In genomic region chr2L:18571724-18572427, dm6 we compare ENCODE assay signal across 3 fruit fly cellular contexts.
TF ChIP-seq lines count a peak whose summit lies in the region.

No protein-coding gene starts in this region.

TF ChIP-seq in whole organism, embryonic, 481 proteins besides CTCF, POLR2A, EP300 and RAD21 (continued from another document and continues in another):
- TF ChIP-seq CG1602 (GFP tag; optimal IDR thresholded peaks at IDR 0.05; lab: Kevin White, UChicago): no peak
- no peak for TF ChIP-seq CG11504 (tag; optimal IDR thresholded peaks at IDR 0.05; lab: Kevin White, UChicago)
- peak; percentile 81; the same call in 1 of the 2 replicates for TF ChIP-seq CG42726 (GFP tag; IDR thresholded peaks at IDR 0.05; lab: Robert Waterston, UW; ENCODE audit: partially characterized antibody)
- peak; percentile 30 for TF ChIP-seq ftz-f1 (GFP tag; optimal IDR thresholded peaks at IDR 0.05; lab: Kevin White, UChicago)
- peak; percentile 7 for TF ChIP-seq CG10431 (GFP tag; optimal IDR thresholded peaks at IDR 0.05; lab: Kevin White, UChicago)
- TF ChIP-seq MTF-1 (GFP tag; optimal IDR thresholded peaks at IDR 0.05; lab: Kevin White, UChicago; ENCODE audit: borderline replicate concordance): peak; percentile 36
- TF ChIP-seq row (GFP tag; IDR thresholded peaks at IDR 0.05; lab: Robert Waterston, UW): peak; percentile 59; the same call in 1 of the 3 replicates
- TF ChIP-seq CG11695 (GFP tag; IDR thresholded peaks at IDR 0.05; lab: Robert Waterston, UW): peak; percentile 44; the same call in 1 of the 3 replicates
- TF ChIP-seq sens (GFP tag; lab: Kevin White, UChicago): peak; percentile 49
- TF ChIP-seq CG4820 (GFP tag; optimal IDR thresholded peaks at IDR 0.05; lab: Kevin White, UChicago): no peak
- no peak for TF ChIP-seq E2f1 (GFP tag; IDR thresholded peaks at IDR 0.05; lab: Robert Waterston, UW)
- peak; percentile 17 for TF ChIP-seq CG3163 (GFP tag; optimal IDR thresholded peaks at IDR 0.05; lab: Kevin White, UChicago)
- TF ChIP-seq MBD-R2 (GFP tag; IDR thresholded peaks at IDR 0.05; lab: Robert Waterston, UW): peak; percentile 29; the same call in 1 of the 2 replicates
- 0 out of 2 replicates have a peak, but pooled peaks have one; percentile 29 for TF ChIP-seq CG6689 (GFP tag; IDR thresholded peaks at IDR 0.05; lab: Robert Waterston, UW)
- peak; percentile 81 for TF ChIP-seq Ets65A (GFP tag; lab: Kevin White, UChicago)
- TF ChIP-seq Dbx (GFP tag; IDR thresholded peaks at IDR 0.05; lab: Robert Waterston, UW): 0 out of 3 replicates have a peak, but pooled peaks have one; percentile 43
- TF ChIP-seq CG2678 (tag; optimal IDR thresholded peaks at IDR 0.05; lab: Kevin White, UChicago): peak; percentile 6
- TF ChIP-seq CG31441 (GFP tag; IDR thresholded peaks at IDR 0.05; lab: Robert Waterston, UW): 0 out of 2 replicates have a peak, but pooled peaks have one; percentile 9
- TF ChIP-seq ranshi (GFP tag; IDR thresholded peaks at IDR 0.05; lab: Robert Waterston, UW): no peak
- TF ChIP-seq Trl (optimal IDR thresholded peaks at IDR 0.05; lab: Kevin White, UChicago): peak; percentile 24 to 30
- peak; percentile 5 for TF ChIP-seq Trl (GFP tag; optimal IDR thresholded peaks at IDR 0.05; lab: Kevin White, UChicago)
- 0 out of 3 replicates have a peak, but pooled peaks have one; percentile 38 for TF ChIP-seq zfh1 (GFP tag; IDR thresholded peaks at IDR 0.05; lab: Robert Waterston, UW)
- no peak for TF ChIP-seq ems (GFP tag; optimal IDR thresholded peaks at IDR 0.05; lab: Kevin White, UChicago)
- TF ChIP-seq CG17829 (tag; optimal IDR thresholded peaks at IDR 0.05; lab: Kevin White, UChicago): peak; percentile 9
- TF ChIP-seq CG8290 (GFP tag; optimal IDR thresholded peaks at IDR 0.05; lab: Kevin White, UChicago): no peak
- TF ChIP-seq CG8290 (tag; optimal IDR thresholded peaks at IDR 0.05; lab: Kevin White, UChicago): peak in 1 of 2 experiments; percentile 57
- TF ChIP-seq CG10274 (GFP tag; optimal IDR thresholded peaks at IDR 0.05; lab: Kevin White, UChicago): no peak
- peak; percentile 43 for TF ChIP-seq CG34376 (GFP tag; optimal IDR thresholded peaks at IDR 0.05; lab: Kevin White, UChicago)
- TF ChIP-seq gce (GFP tag; IDR thresholded peaks at IDR 0.05; lab: Robert Waterston, UW): no peak
- TF ChIP-seq gcm2 (GFP tag; optimal IDR thresholded peaks at IDR 0.05; lab: Kevin White, UChicago): no peak
- peak; percentile 40; the same call in 1 of the 2 replicates for TF ChIP-seq slbo (GFP tag; IDR thresholded peaks at IDR 0.05; lab: Robert Waterston, UW)
- TF ChIP-seq crol (GFP tag; IDR thresholded peaks at IDR 0.05; lab: Robert Waterston, UW): peak; percentile 40; the same call in 1 of the 2 replicates
- TF ChIP-seq CG17612 (GFP tag; IDR thresholded peaks at IDR 0.05; lab: Robert Waterston, UW): no peak
- TF ChIP-seq z (GFP tag; IDR thresholded peaks at IDR 0.05; lab: Robert Waterston, UW): peak; percentile 80
- TF ChIP-seq chif (GFP tag; optimal IDR thresholded peaks at IDR 0.05; lab: Kevin White, UChicago): no peak
- TF ChIP-seq Myb (GFP tag; optimal IDR thresholded peaks at IDR 0.05; lab: Kevin White, UChicago): no peak
- TF ChIP-seq grn (GFP tag; optimal IDR thresholded peaks at IDR 0.05; lab: Kevin White, UChicago): peak; percentile 8
- TF ChIP-seq Deaf1 (tag; optimal IDR thresholded peaks at IDR 0.05; lab: Kevin White, UChicago): peak; percentile 83
- TF ChIP-seq Gug (GFP tag; IDR thresholded peaks at IDR 0.05; lab: Robert Waterston, UW): 0 out of 4 replicates have a peak, but pooled peaks have one; percentile 14
- TF ChIP-seq HmgZ (tag; optimal IDR thresholded peaks at IDR 0.05; lab: Kevin White, UChicago): peak; percentile 35
- TF ChIP-seq caup (GFP tag; optimal IDR thresholded peaks at IDR 0.05; lab: Kevin White, UChicago; ENCODE audit: severe bottlenecking): peak; percentile 44
- TF ChIP-seq Med (GFP tag; lab: Kevin White, UChicago): peak; percentile 89

TF ChIP-seq in whole organism, prepupa, 60 proteins besides CTCF, POLR2A, EP300 and RAD21 (continued from another document):
- TF ChIP-seq CG8632 (GFP tag; optimal IDR thresholded peaks at IDR 0.05; lab: Kevin White, UChicago) (no peak), OdsH (GFP tag; optimal IDR thresholded peaks at IDR 0.05; lab: Kevin White, UChicago) (no peak), CG34406 (GFP tag; optimal IDR thresholded peaks at IDR 0.05; lab: Kevin White, UChicago) (no peak), Smox (GFP tag; optimal IDR thresholded peaks at IDR 0.05; lab: Kevin White, UChicago) (no peak), esn (GFP tag; optimal IDR thresholded peaks at IDR 0.05; lab: Kevin White, UChicago) (peak; percentile 30), pdm3 (GFP tag; optimal IDR thresholded peaks at IDR 0.05; lab: Kevin White, UChicago) (no peak), fd59A (GFP tag; optimal IDR thresholded peaks at IDR 0.05; lab: Kevin White, UChicago) (no peak), achi (GFP tag; optimal IDR thresholded peaks at IDR 0.05; lab: Kevin White, UChicago) (no peak), lz (GFP tag; optimal IDR thresholded peaks at IDR 0.05; lab: Kevin White, UChicago) (no peak), CG6163 (GFP tag; IDR thresholded peaks at IDR 0.05; lab: Robert Waterston, UW) (peak; percentile 71), ss (GFP tag; optimal IDR thresholded peaks at IDR 0.05; lab: Kevin White, UChicago) (peak in 1 of 2 experiments; percentile 12), Eip75B (GFP tag; optimal IDR thresholded peaks at IDR 0.05; lab: Kevin White, UChicago) (no peak), net (GFP tag; optimal IDR thresholded peaks at IDR 0.05; lab: Kevin White, UChicago) (no peak), CG6854 (GFP tag; optimal IDR thresholded peaks at IDR 0.05; lab: Kevin White, UChicago) (no peak), CG3919 (GFP tag; optimal IDR thresholded peaks at IDR 0.05; lab: Kevin White, UChicago) (peak; percentile 37), CG31627 (GFP tag; optimal IDR thresholded peaks at IDR 0.05; lab: Kevin White, UChicago) (no peak), CG11294 (GFP tag; IDR thresholded peaks at IDR 0.05; lab: Robert Waterston, UW) (no peak), CG10669 (GFP tag; optimal IDR thresholded peaks at IDR 0.05; lab: Kevin White, UChicago) (no peak), fkh (GFP tag; optimal IDR thresholded peaks at IDR 0.05; lab: Kevin White, UChicago) (peak; percentile 1), CG11762 (GFP tag; optimal IDR thresholded peaks at IDR 0.05; lab: Kevin White, UChicago; ENCODE audit: insufficient read depth) (no peak), Ets21C (GFP tag; optimal IDR thresholded peaks at IDR 0.05; lab: Kevin White, UChicago) (no peak), CG15336 (GFP tag; IDR thresholded peaks at IDR 0.05; lab: Robert Waterston, UW) (no peak), Sox14 (GFP tag; optimal IDR thresholded peaks at IDR 0.05; lab: Kevin White, UChicago) (no peak), CG11902 (GFP tag; optimal IDR thresholded peaks at IDR 0.05; lab: Kevin White, UChicago) (no peak), CG10631 (GFP tag; optimal IDR thresholded peaks at IDR 0.05; lab: Kevin White, UChicago) (no peak), CG9139 (GFP tag; optimal IDR thresholded peaks at IDR 0.05; lab: Kevin White, UChicago) (peak; percentile 46), Sox102F (GFP tag; optimal IDR thresholded peaks at IDR 0.05; lab: Kevin White, UChicago) (no peak), CG16779 (tag; optimal IDR thresholded peaks at IDR 0.05; lab: Kevin White, UChicago) (no peak), salr (GFP tag; optimal IDR thresholded peaks at IDR 0.05; lab: Kevin White, UChicago) (no peak), topi (GFP tag; optimal IDR thresholded peaks at IDR 0.05; lab: Kevin White, UChicago) (no peak), CG7368 (GFP tag; optimal IDR thresholded peaks at IDR 0.05; lab: Kevin White, UChicago) (peak; percentile 1), dac (GFP tag; optimal IDR thresholded peaks at IDR 0.05; lab: Kevin White, UChicago) (no peak), Eip93F (GFP tag; optimal IDR thresholded peaks at IDR 0.05; lab: Kevin White, UChicago) (no peak), CG32006 (GFP tag; optimal IDR thresholded peaks at IDR 0.05; lab: Kevin White, UChicago) (no peak), dsx (GFP tag; optimal IDR thresholded peaks at IDR 0.05; lab: Kevin White, UChicago; ENCODE audit: poor library complexity, severe bottlenecking) (peak; percentile 6), fd85E (GFP tag; optimal IDR thresholded peaks at IDR 0.05; lab: Kevin White, UChicago) (no peak), CG8319 (GFP tag; optimal IDR thresholded peaks at IDR 0.05; lab: Kevin White, UChicago) (no peak), Gug (GFP tag; IDR thresholded peaks at IDR 0.05; lab: Robert Waterston, UW) (peak; percentile 13; the same call in 1 of the 2 replicates)

TF ChIP-seq in whole organism, wandering third instar larva, 38 proteins besides CTCF, POLR2A, EP300 and RAD21 (continued from another document):
- no peak for TF ChIP-seq sage (GFP tag; optimal IDR thresholded peaks at IDR 0.05; lab: Kevin White, UChicago)
- TF ChIP-seq GATAd (GFP tag; optimal IDR thresholded peaks at IDR 0.05; lab: Kevin White, UChicago): no peak
- TF ChIP-seq tai (GFP tag; optimal IDR thresholded peaks at IDR 0.05; lab: Kevin White, UChicago): no peak
- no peak for TF ChIP-seq Mio (GFP tag; optimal IDR thresholded peaks at IDR 0.05; lab: Kevin White, UChicago)
- TF ChIP-seq N (GFP tag; optimal IDR thresholded peaks at IDR 0.05; lab: Kevin White, UChicago): no peak
- TF ChIP-seq OdsH (GFP tag; optimal IDR thresholded peaks at IDR 0.05; lab: Kevin White, UChicago): peak; percentile 36
- TF ChIP-seq pan (optimal IDR thresholded peaks at IDR 0.05; lab: Kevin White, UChicago): no peak
- TF ChIP-seq dmrt93B (GFP tag; optimal IDR thresholded peaks at IDR 0.05; lab: Kevin White, UChicago): no peak
- no peak for TF ChIP-seq Vsx2 (GFP tag; optimal IDR thresholded peaks at IDR 0.05; lab: Kevin White, UChicago; ENCODE audit: partially characterized antibody)
TF ChIP-seq in whole organism, wandering third instar larva: peak in this region for 11.
